Worm (Caenorhabditis elegans) whole organism, mixed stage, embryonic: Measurements from ENCODE around the gene F09C6.3.

ENCODE experiments used
- ceh-43 ChIP-seq: fragments of 200-800 bp; sonication (Bioruptor generic); optimal IDR thresholded peaks from 2 replicates; lab custom pipeline; 2018; ENCODE audit warnings: mild to moderate bottlenecking, missing genetic modification characterization, moderate library complexity, missing compliant biosample characterization
- elt-1 ChIP-seq: sonication (generic microtip); optimal IDR thresholded peaks from 2 replicates; lab custom pipeline; 2017; ENCODE audit warnings: missing genetic modification characterization, mild to moderate bottlenecking, missing compliant biosample characterization, antibody characterized with exemption, moderate library complexity, borderline replicate concordance; ENCODE audit not compliant: insufficient read depth
- hlh-1 ChIP-seq: fragments of 150-350 bp; optimal IDR thresholded peaks from 2 replicates; lab custom pipeline; 2014; ENCODE audit warnings: missing biosample characterization, missing genetic modification reagents, missing genetic modification characterization
- lin-13 ChIP-seq: fragments of 150-350 bp; optimal IDR thresholded peaks from 2 replicates; lab custom pipeline; 2014; ENCODE audit warnings: missing biosample characterization, missing genetic modification characterization
- nhr-2 ChIP-seq: fragments of 150-350 bp; optimal IDR thresholded peaks from 2 replicates; lab custom pipeline; 2014; ENCODE audit warnings: missing biosample characterization, missing genetic modification characterization
- nhr-28 ChIP-seq: fragments of 150-350 bp; optimal IDR thresholded peaks from 2 replicates; lab custom pipeline; 2014; ENCODE audit warnings: missing biosample characterization, missing genetic modification characterization
- pha-4 ChIP-seq: fragments of 150-350 bp; optimal IDR thresholded peaks from 2 replicates; lab custom pipeline; 2018; ENCODE audit warnings: missing biosample characterization, missing genetic modification reagents, missing genetic modification characterization
- snpc-4 ChIP-seq: fragments of 150-350 bp; optimal IDR thresholded peaks from 2 replicates; lab custom pipeline; 2014; ENCODE audit warnings: missing biosample characterization, missing genetic modification characterization
- sptf-1 ChIP-seq: sonication (generic microtip); optimal IDR thresholded peaks from 2 replicates; lab custom pipeline; 2017; ENCODE audit warnings: mild to moderate bottlenecking, missing genetic modification characterization, moderate library complexity, missing compliant biosample characterization
- unc-39 ChIP-seq: fragments of 150-350 bp; optimal IDR thresholded peaks from 2 replicates; lab custom pipeline; 2014; ENCODE audit warnings: missing biosample characterization, missing genetic modification characterization
- zip-8 ChIP-seq: fragments of 150-350 bp; optimal IDR thresholded peaks from 2 replicates; lab custom pipeline; 2014; ENCODE audit warnings: missing biosample characterization, missing genetic modification characterization

DNA sequence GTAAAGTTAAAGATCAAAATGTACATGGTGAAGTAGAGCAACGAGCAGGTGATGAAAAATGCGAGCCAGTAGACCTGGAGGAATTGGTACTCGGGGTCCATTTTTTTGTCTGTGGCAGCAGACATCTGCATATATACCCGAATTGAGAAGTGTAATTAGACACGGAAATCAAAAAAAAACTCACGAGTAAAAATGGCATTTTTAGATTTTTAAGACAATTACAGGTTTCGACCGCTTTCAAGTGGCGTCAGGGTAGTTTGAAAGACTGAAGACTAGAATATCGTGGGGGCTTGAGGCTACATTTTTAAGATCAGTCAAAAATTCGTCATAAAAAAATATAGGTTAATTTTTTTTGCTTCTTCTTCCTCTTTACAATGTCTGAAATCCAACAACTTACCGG lies 22.8 kb upstream of the F09C6.3 start, which contains the start of gene srd-68:
- TF ChIP-seq sptf-1 (tag; lab: Kevin White, UChicago) (no peak), pha-4 (tag; lab: Kevin White, UChicago) (no peak), hlh-1 (tag; lab: Kevin White, UChicago) (no peak), ceh-43 (GFP tag; lab: Kevin White, UChicago) (no peak), zip-8 (tag; lab: Kevin White, UChicago) (no peak), snpc-4 (tag; lab: Kevin White, UChicago) (no peak), lin-13 (tag; lab: Kevin White, UChicago) (no peak), nhr-28 (tag; lab: Kevin White, UChicago) (no peak), elt-1 (tag; lab: Kevin White, UChicago) (no peak), unc-39 (tag; lab: Kevin White, UChicago) (no peak), nhr-2 (no peak)
